Fruit fly (Drosophila melanogaster) whole organism: Measurements from ENCODE around the gene CG14223.
A peak's percentile ranks its signal among the peaks of the same experiment; 100 is the strongest.

Experiments
- CG8478 ChIP-seq: fragments of >200 bp; optimal IDR thresholded peaks from 2 replicates; lab custom pipeline; 2018; ENCODE audit warnings: inconsistent platforms
- Dll ChIP-seq: fragments of >200 bp; optimal IDR thresholded peaks from 2 replicates; lab custom pipeline; 2017
- EcR ChIP-seq, 2 experiments: fragments of >200 bp; optimal IDR thresholded peaks; 2 replicates each; lab custom pipeline; 2017; ENCODE audit warnings: missing biosample characterization in 2 of 2, missing genetic modification characterization in 2 of 2, missing genetic modification reagents in 2 of 2
- pan ChIP-seq: fragments of >200 bp; optimal IDR thresholded peaks from 2 replicates; lab custom pipeline; 2017
- psq ChIP-seq: fragments of >200 bp; optimal IDR thresholded peaks from 2 replicates; lab custom pipeline; 2017
- usp ChIP-seq: fragments of >200 bp; optimal IDR thresholded peaks from 2 replicates; lab custom pipeline; 2017; ENCODE audit warnings: missing biosample characterization, missing genetic modification characterization, mixed read lengths

DNA sequence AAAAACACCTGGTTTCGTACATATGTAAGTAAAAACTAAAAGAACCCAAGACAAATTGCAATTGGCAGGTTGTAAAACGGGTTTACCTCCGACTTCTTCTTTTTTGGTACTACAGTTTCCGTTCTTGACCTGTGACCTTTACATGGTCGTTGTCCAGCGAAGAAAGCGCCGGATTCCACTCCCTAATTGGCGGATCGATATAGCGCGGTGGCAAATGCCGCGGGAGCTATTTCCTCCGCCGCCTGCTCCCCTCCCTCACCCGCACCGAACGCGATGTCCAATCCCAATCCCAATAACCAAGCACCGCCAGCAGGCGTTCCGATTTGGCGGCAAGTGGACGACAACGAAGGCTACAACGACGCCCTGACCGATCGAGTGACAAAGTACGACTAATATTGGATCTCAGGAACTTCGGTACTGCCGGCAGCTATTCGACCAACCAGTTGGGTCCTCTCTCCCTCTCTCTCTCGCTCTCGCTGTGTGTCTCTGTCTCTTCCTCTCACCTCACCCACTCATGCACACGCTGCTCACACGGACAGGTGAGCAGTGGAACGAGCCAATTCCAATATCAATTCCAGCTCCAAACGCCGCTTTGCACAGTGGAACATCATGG lies 1.1 kb downstream of the CG14223 start:
- TF ChIP-seq pan (lab: Kevin White, UChicago) (no peak), psq (lab: Kevin White, UChicago) (no peak), usp (GFP tag; lab: Kevin White, UChicago) (no peak), EcR (GFP tag; optimal IDR thresholded peaks at IDR 0.05; lab: Kevin White, UChicago) (no peak), CG8478 (lab: Kevin White, UChicago) (no peak), Dll (lab: Kevin White, UChicago) (peak; percentile 53)
